Worm (Caenorhabditis elegans): ENCODE data around the gene T01C8.3.

Gene T01C8.3

DNA sequence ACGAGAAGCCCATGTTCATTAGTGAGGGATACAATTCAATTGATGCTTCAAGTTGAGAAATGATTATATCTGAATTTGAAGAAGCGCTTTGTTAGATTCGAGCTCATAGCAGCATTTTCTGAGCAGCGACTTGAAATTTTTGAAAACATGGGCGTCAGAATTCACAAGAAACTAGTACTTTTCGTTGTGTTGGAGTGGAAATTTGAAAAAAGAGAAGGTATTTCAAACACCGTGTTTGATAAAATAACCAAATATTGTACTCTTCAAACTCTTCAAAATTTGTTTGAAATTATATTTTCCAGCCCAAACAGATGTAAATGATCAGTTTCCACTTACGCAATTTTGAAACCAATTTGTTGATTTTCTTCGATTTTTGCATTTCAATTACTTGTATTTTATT is 38.1 kb downstream of the T01C8.3 start, which contains the start of gene C10E2.2:
C10E2.2 (plus strand) TSS at position 301 of the 400 bp plus-strand sequence.
- TF ChIP-seq nhr-11 (tag; optimal IDR thresholded peaks at IDR 0.05) (no peak), che-1 (tag; optimal IDR thresholded peaks at IDR 0.05) (no peak), ama-1 (optimal IDR thresholded peaks at IDR 0.05) (no peak), sox-4 (tag; optimal IDR thresholded peaks at IDR 0.05) (no peak), ref-2 (tag; optimal IDR thresholded peaks at IDR 0.05) (no peak), fax-1 (tag; optimal IDR thresholded peaks at IDR 0.05) (no peak), sox-2 (GFP tag; IDR thresholded peaks at IDR 0.05) (no peak), pqm-1 (tag; optimal IDR thresholded peaks at IDR 0.05) (no peak), ahr-1 (tag; optimal IDR thresholded peaks at IDR 0.05) (no peak), pros-1 (tag; optimal IDR thresholded peaks at IDR 0.05) (no peak), ceh-48 (tag; optimal IDR thresholded peaks at IDR 0.05) (no peak)

DNA sequence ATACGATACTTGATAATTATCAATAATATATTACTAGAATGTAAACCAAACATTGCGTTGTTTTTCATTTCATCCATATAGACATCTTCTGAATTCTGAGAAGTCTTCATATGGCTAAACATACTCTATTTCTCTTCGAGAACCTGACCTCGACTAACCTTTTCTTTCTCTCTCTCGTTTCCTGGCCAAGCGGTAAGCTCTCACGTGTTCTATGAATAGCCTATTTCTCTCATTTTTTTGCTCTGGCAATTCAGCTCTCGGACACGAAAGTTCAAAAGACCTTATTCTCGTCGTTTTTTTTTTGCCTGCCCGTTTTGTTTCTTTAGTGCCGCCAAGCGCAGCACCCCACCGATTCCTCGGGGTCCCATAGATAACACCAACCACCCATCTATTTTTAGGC is 45.5 kb downstream of the T01C8.3 start:
- TF ChIP-seq unc-42 (tag; optimal IDR thresholded peaks at IDR 0.05) (no peak), fkh-6 (tag; optimal IDR thresholded peaks at IDR 0.05) (no peak), T23F11.4 (GFP tag; optimal IDR thresholded peaks at IDR 0.05) (no peak), ets-4 (tag; optimal IDR thresholded peaks at IDR 0.05) (no peak), C38D4.7 (GFP tag; optimal IDR thresholded peaks at IDR 0.05) (no peak), pha-4 (tag; optimal IDR thresholded peaks at IDR 0.05) (no peak), F13H6.1 (tag; optimal IDR thresholded peaks at IDR 0.05) (no peak), ceh-2 (tag; optimal IDR thresholded peaks at IDR 0.05) (no peak), pqm-1 (tag; optimal IDR thresholded peaks at IDR 0.05) (no peak), rnt-1 (tag; optimal IDR thresholded peaks at IDR 0.05) (no peak), C08G9.2 (tag; optimal IDR thresholded peaks at IDR 0.05) (no peak), ceh-9 (tag; optimal IDR thresholded peaks at IDR 0.05) (no peak), ceh-6 (GFP tag; optimal IDR thresholded peaks at IDR 0.05) (no peak)

DNA sequence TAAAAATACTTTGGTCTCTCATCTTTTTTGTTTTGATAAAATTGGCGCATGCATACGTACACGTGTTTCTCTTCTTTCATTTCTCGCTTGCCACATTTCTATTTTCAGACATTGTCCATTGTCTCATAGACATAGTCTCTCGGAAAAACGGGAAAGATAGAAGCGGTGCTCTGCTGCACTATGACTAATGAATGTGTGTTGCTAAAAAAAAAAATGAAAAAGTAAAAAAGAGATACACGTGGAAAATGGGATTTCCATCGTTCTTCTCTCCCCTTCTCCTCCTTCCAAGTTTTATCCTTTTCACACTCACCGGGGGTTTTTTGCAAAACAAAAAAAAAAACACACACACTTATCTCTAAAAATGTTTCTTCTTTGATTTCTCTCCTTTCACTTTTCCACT is 48.0 kb downstream of the T01C8.3 start:
- TF ChIP-seq nhr-232 (tag; optimal IDR thresholded peaks at IDR 0.05) = no peak
- no peak for TF ChIP-seq ceh-18 (tag; optimal IDR thresholded peaks at IDR 0.05)
- no peak for TF ChIP-seq ceh-22 (tag; optimal IDR thresholded peaks at IDR 0.05)
- no peak for TF ChIP-seq pax-1 (tag; optimal IDR thresholded peaks at IDR 0.05)
- TF ChIP-seq ceh-19 (GFP tag; optimal IDR thresholded peaks at IDR 0.05) = no peak
- TF ChIP-seq rnt-1 (tag; optimal IDR thresholded peaks at IDR 0.05) = no peak
- no peak for TF ChIP-seq pros-1 (tag; optimal IDR thresholded peaks at IDR 0.05)
- no peak for TF ChIP-seq ceh-14 (tag; optimal IDR thresholded peaks at IDR 0.05)
- no peak for TF ChIP-seq K09A11.1 (tag; optimal IDR thresholded peaks at IDR 0.05; ENCODE audit: insufficient read depth)
- no peak for TF ChIP-seq C08G9.2 (tag; optimal IDR thresholded peaks at IDR 0.05)
- TF ChIP-seq hlh-6 (tag; optimal IDR thresholded peaks at IDR 0.05) = no peak
- TF ChIP-seq ceh-31 (tag; optimal IDR thresholded peaks at IDR 0.05) = no peak
- no peak for TF ChIP-seq ahr-1 (tag; optimal IDR thresholded peaks at IDR 0.05)
- no peak for TF ChIP-seq fkh-10 (GFP tag; optimal IDR thresholded peaks at IDR 0.05)
- no peak for TF ChIP-seq hlh-13 (GFP tag; optimal IDR thresholded peaks at IDR 0.05)

DNA sequence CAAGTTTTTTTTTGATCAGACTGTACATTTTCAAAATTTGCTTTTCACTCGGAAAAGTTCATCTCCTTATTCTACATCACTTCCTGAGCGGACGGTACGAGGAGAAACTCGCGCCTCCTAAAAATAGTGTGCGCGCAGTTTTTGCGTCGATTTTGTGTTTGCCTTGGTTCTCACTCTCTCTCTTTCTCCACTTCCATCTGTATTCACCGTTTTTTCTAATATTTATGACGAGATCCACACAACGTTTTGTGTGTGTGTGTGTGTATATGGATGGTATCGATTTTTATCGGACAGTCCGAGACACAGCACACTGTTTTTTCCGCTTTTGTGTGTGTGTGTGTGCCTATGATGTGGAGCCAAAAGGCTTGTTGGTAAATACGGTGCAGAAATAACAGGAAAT is 49.6 kb downstream of the T01C8.3 start:
- no peak for TF ChIP-seq ceh-18 (tag; optimal IDR thresholded peaks at IDR 0.05)
- no peak for TF ChIP-seq unc-86 (tag; optimal IDR thresholded peaks at IDR 0.05)
- TF ChIP-seq gmeb-2 (tag; optimal IDR thresholded peaks at IDR 0.05) = no peak
- TF ChIP-seq tbx-7 (tag; optimal IDR thresholded peaks at IDR 0.05) = no peak
- TF ChIP-seq nfya-1 (tag; optimal IDR thresholded peaks at IDR 0.05) = no peak
- no peak for TF ChIP-seq K09A11.1 (tag; optimal IDR thresholded peaks at IDR 0.05; ENCODE audit: insufficient read depth)
- no peak for TF ChIP-seq pha-4 (tag; optimal IDR thresholded peaks at IDR 0.05)
- no peak for TF ChIP-seq eyg-1 (tag; optimal IDR thresholded peaks at IDR 0.05)
- TF ChIP-seq pros-1 (tag; optimal IDR thresholded peaks at IDR 0.05) = no peak
- TF ChIP-seq lin-11 (tag; optimal IDR thresholded peaks at IDR 0.05) = no peak
- no peak for TF ChIP-seq odd-2 (tag; optimal IDR thresholded peaks at IDR 0.05)
- TF ChIP-seq mec-3 (tag; optimal IDR thresholded peaks at IDR 0.05; ENCODE audit: borderline replicate concordance) = no peak
- TF ChIP-seq pat-9 (tag; optimal IDR thresholded peaks at IDR 0.05) = no peak
- TF ChIP-seq ceh-14 (tag; optimal IDR thresholded peaks at IDR 0.05) = no peak

Measured in whole organism, late embryonic.